Fruit fly (Drosophila melanogaster): ENCODE data around the gene CG5412.

The CG5412 gene

dm6 chr3R:20626123-20626522, 49.3 kb downstream of the CG5412 start:
- TF ChIP-seq CTCF (optimal IDR thresholded peaks at IDR 0.05) (no peak), CG8478 (optimal IDR thresholded peaks at IDR 0.05) (no peak)

Data from S2 (cell line).